Fruit fly (Drosophila melanogaster): ENCODE data around the gene Acer.

Gene Acer

DNA sequence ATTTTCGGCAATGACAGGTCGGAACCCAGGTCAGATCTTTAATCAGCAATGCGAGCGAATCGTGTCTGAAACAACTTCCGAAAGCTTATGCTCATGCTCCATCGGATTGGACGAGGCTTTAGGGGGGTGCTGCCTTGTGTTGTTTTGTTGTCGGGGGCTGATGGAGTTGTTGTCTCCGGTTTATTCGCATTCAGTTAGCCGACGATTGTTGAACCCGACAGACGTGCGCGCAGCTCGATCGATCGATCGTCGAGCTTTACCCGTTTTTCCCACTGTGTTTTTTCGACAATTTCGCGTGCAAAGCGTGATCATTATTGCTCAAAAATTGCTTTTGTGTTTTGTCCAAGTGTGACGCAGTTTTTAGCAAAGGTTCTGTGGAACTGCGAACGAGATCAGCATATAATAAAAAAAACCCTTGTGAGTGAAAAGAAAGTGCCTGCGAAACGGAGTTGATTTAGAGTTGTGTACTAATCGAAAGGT, 7.3 kb downstream of the Acer start, which contains the start of gene CG17834 (continued):
- TF ChIP-seq salm (tag; optimal IDR thresholded peaks at IDR 0.05) (no peak), eyg (GFP tag; optimal IDR thresholded peaks at IDR 0.05) (no peak), ems (GFP tag; optimal IDR thresholded peaks at IDR 0.05) (no peak), CG34376 (GFP tag; optimal IDR thresholded peaks at IDR 0.05) (peak; percentile 87), CG34422 (GFP tag; IDR thresholded peaks at IDR 0.05) (peak; percentile 32; the same call in 1 of the 3 replicates), Dek (tag; optimal IDR thresholded peaks at IDR 0.05) (no peak), ERR (GFP tag; optimal IDR thresholded peaks at IDR 0.05) (no peak), fd96Cb (tag; optimal IDR thresholded peaks at IDR 0.05) (no peak), cwo (GFP tag; optimal IDR thresholded peaks at IDR 0.05) (peak; percentile 67), CG31388 (GFP tag; optimal IDR thresholded peaks at IDR 0.05) (no peak), Hmx (GFP tag; optimal IDR thresholded peaks at IDR 0.05) (no peak), Hr3 (GFP tag; optimal IDR thresholded peaks at IDR 0.05) (no peak), CG1529 (GFP tag; optimal IDR thresholded peaks at IDR 0.05) (no peak), sob (GFP tag; IDR thresholded peaks at IDR 0.05) (0 out of 2 replicates have a peak, but pooled peaks have one; percentile 12), Nf-YC (tag; optimal IDR thresholded peaks at IDR 0.05) (peak; percentile 77), CG10979 (tag; optimal IDR thresholded peaks at IDR 0.05) (no peak), CG12219 (GFP tag; optimal IDR thresholded peaks at IDR 0.05) (no peak), Rfx (GFP tag; IDR thresholded peaks at IDR 0.05) (peak; percentile 52), CG8290 (GFP tag; optimal IDR thresholded peaks at IDR 0.05) (no peak), CG8290 (tag; optimal IDR thresholded peaks at IDR 0.05) (peak in 1 of 2 experiments; percentile 65), Mad (GFP tag; optimal IDR thresholded peaks at IDR 0.05) (no peak), CG3838 (GFP tag; optimal IDR thresholded peaks at IDR 0.05) (no peak), Oaz (GFP tag; IDR thresholded peaks at IDR 0.05) (0 out of 2 replicates have a peak, but pooled peaks have one; percentile 12), CG15011 (GFP tag; optimal IDR thresholded peaks at IDR 0.05) (no peak), CG33557 (GFP tag; optimal IDR thresholded peaks at IDR 0.05) (no peak), tup (GFP tag; optimal IDR thresholded peaks at IDR 0.05) (no peak), CG1832 (GFP tag; optimal IDR thresholded peaks at IDR 0.05) (no peak), chm (GFP tag; IDR thresholded peaks at IDR 0.05) (peak; percentile 75), vvl (GFP tag; IDR thresholded peaks at IDR 0.05) (0 out of 2 replicates have a peak, but pooled peaks have one; percentile 26), bbx (GFP tag; IDR thresholded peaks at IDR 0.05; ENCODE audit: partially characterized antibody) (0 out of 2 replicates have a peak, but pooled peaks have one; percentile 7), trh (GFP tag; optimal IDR thresholded peaks at IDR 0.05) (no peak), kay (GFP tag; optimal IDR thresholded peaks at IDR 0.05) (no peak), odd (GFP tag; optimal IDR thresholded peaks at IDR 0.05) (no peak), jigr1 (GFP tag; IDR thresholded peaks at IDR 0.05) (no peak), sens (GFP tag) (peak; percentile 64), Eip74EF (GFP tag; optimal IDR thresholded peaks at IDR 0.05) (peak in 1 of 2 experiments; percentile 33), crp (GFP tag; optimal IDR thresholded peaks at IDR 0.05) (no peak), cato (GFP tag; optimal IDR thresholded peaks at IDR 0.05; ENCODE audit: borderline replicate concordance) (no peak), stc (GFP tag; IDR thresholded peaks at IDR 0.05) (peak; percentile 25; the same call in 1 of the 2 replicates), gfzf (GFP tag; optimal IDR thresholded peaks at IDR 0.05) (no peak), ac (GFP tag; optimal IDR thresholded peaks at IDR 0.05) (no peak), CG10543 (GFP tag; optimal IDR thresholded peaks at IDR 0.05) (peak; percentile 61), MTF-1 (GFP tag; optimal IDR thresholded peaks at IDR 0.05; ENCODE audit: borderline replicate concordance) (peak; percentile 27), Nf-YB (GFP tag; optimal IDR thresholded peaks at IDR 0.05) (no peak), CG7928 (GFP tag; optimal IDR thresholded peaks at IDR 0.05) (no peak), CG15514 (GFP tag; optimal IDR thresholded peaks at IDR 0.05) (peak; percentile 7), TFAM (GFP tag; optimal IDR thresholded peaks at IDR 0.05) (no peak), CG11695 (GFP tag; IDR thresholded peaks at IDR 0.05) (peak; percentile 30; the same call in 1 of the 3 replicates), chinmo (GFP tag; IDR thresholded peaks at IDR 0.05; ENCODE audit: partially characterized antibody) (peak; percentile 77), tio (GFP tag; optimal IDR thresholded peaks at IDR 0.05) (no peak)
